Fruit fly (Drosophila melanogaster) whole organism, embryonic: ENCODE results near the gene Amacr.

Source experiments
- Adf1 ChIP-seq: fragments of 200-800 bp; sonication (Bioruptor generic); IDR thresholded peaks from 2 replicates; pipeline ENCODE4 v1.3.6; 2022; ENCODE audit warnings: missing biosample characterization, missing genetic modification characterization
- Atf-2 ChIP-seq: fragments of 200-800 bp; sonication (Bioruptor generic); optimal IDR thresholded peaks from 2 replicates; lab custom pipeline; 2016; ENCODE audit warnings: missing biosample characterization, missing genetic modification characterization
- Atf3 ChIP-seq: fragments of 200-800 bp; sonication (Bioruptor generic); optimal IDR thresholded peaks from 3 replicates; lab custom pipeline; 2016; ENCODE audit warnings: missing biosample characterization, missing genetic modification characterization
- CG10431 ChIP-seq: fragments of 200-800 bp; sonication (Bioruptor generic); optimal IDR thresholded peaks from 3 replicates; lab custom pipeline; 2018; ENCODE audit warnings: missing biosample characterization, mild to moderate bottlenecking, missing genetic modification characterization
- CG10959 ChIP-seq: fragments of 200-800 bp; sonication (Bioruptor generic); IDR thresholded peaks from 2 replicates; pipeline ENCODE4 v1.3.6; 2022; ENCODE audit warnings: missing biosample characterization, missing genetic modification characterization
- CG10979 ChIP-seq: fragments of 200-800 bp; sonication (Bioruptor generic); optimal IDR thresholded peaks from 2 replicates; lab custom pipeline; 2018; ENCODE audit warnings: missing biosample characterization, mild to moderate bottlenecking, missing genetic modification characterization, moderate library complexity
- CG11093 ChIP-seq: fragments of 200-800 bp; sonication (Bioruptor generic); IDR thresholded peaks from 3 replicates; pipeline ENCODE4 v1.3.6; 2022; ENCODE audit warnings: missing biosample characterization, missing genetic modification characterization
- CG11723 ChIP-seq: fragments of 200-800 bp; sonication (Bioruptor generic); optimal IDR thresholded peaks from 2 replicates; lab custom pipeline; 2017; ENCODE audit warnings: missing biosample characterization, mild to moderate bottlenecking, missing genetic modification characterization
- CG12104 ChIP-seq: fragments of 200-800 bp; sonication (Bioruptor generic); optimal IDR thresholded peaks from 3 replicates; lab custom pipeline; 2016; ENCODE audit warnings: missing biosample characterization, missing genetic modification characterization
- CG12659 ChIP-seq: fragments of 200-800 bp; sonication (Bioruptor generic); optimal IDR thresholded peaks from 3 replicates; lab custom pipeline; 2017; ENCODE audit warnings: mild to moderate bottlenecking, missing biosample characterization, missing genetic modification reagents, missing genetic modification characterization
- CG1603 ChIP-seq: fragments of 200-800 bp; sonication (Bioruptor generic); optimal IDR thresholded peaks from 2 replicates; lab custom pipeline; 2019; ENCODE audit warnings: missing biosample characterization, mild to moderate bottlenecking, missing genetic modification characterization, moderate library complexity
- CG18011 ChIP-seq: fragments of 200-800 bp; sonication (Bioruptor generic); optimal IDR thresholded peaks from 2 replicates; lab custom pipeline; 2017; ENCODE audit warnings: missing biosample characterization, missing genetic modification characterization, mild to moderate bottlenecking, moderate library complexity, missing genotype
- CG18262 ChIP-seq: fragments of 200-800 bp; optimal IDR thresholded peaks from 3 replicates; lab custom pipeline; 2019; ENCODE audit warnings: missing biosample characterization, mild to moderate bottlenecking, missing genetic modification characterization, moderate library complexity
- CG2678 ChIP-seq: fragments of 200-800 bp; sonication (Bioruptor generic); optimal IDR thresholded peaks from 3 replicates; lab custom pipeline; 2019; ENCODE audit warnings: missing biosample characterization, mild to moderate bottlenecking, missing genetic modification characterization, moderate library complexity
- CG31224 ChIP-seq: fragments of 200-800 bp; sonication (Bioruptor generic); IDR thresholded peaks from 2 replicates; pipeline ENCODE4 v1.3.6; 2022; ENCODE audit warnings: missing biosample characterization, missing genetic modification characterization
- CG3281 ChIP-seq: fragments of 200-800 bp; sonication (Bioruptor generic); optimal IDR thresholded peaks from 3 replicates; lab custom pipeline; 2017; ENCODE audit warnings: missing biosample characterization, mild to moderate bottlenecking, missing genetic modification characterization
- CG33557 ChIP-seq: fragments of 200-800 bp; sonication (Bioruptor generic); optimal IDR thresholded peaks from 2 replicates; lab custom pipeline; 2019; ENCODE audit warnings: missing biosample characterization, mild to moderate bottlenecking, missing genetic modification characterization, moderate library complexity
- CG6854 ChIP-seq: fragments of 200-800 bp; sonication (Bioruptor generic); optimal IDR thresholded peaks from 3 replicates; lab custom pipeline; 2017; ENCODE audit warnings: missing biosample characterization, mild to moderate bottlenecking, missing genetic modification characterization
- CG7357 ChIP-seq: fragments of 200-800 bp; sonication (Bioruptor generic); IDR thresholded peaks from 3 replicates; pipeline ENCODE4 v1.3.6; 2022; ENCODE audit warnings: missing biosample characterization, missing genetic modification characterization
- CG8765 ChIP-seq: fragments of 200-800 bp; sonication (Bioruptor generic); IDR thresholded peaks from 2 replicates; pipeline ENCODE4 v1.3.6; 2022; ENCODE audit warnings: missing biosample characterization, missing genetic modification characterization
- CG9215 ChIP-seq: fragments of 200-800 bp; sonication (Bioruptor generic); IDR thresholded peaks from 2 replicates; pipeline ENCODE4 v1.3.6; 2022; ENCODE audit warnings: missing biosample characterization, missing genetic modification characterization
- Dbx ChIP-seq: fragments of 200-800 bp; sonication (Bioruptor generic); IDR thresholded peaks from 3 replicates; pipeline ENCODE4 v1.3.6; 2022; ENCODE audit warnings: missing biosample characterization, missing genetic modification characterization
- Doc2 ChIP-seq: fragments of 200-800 bp; sonication (Bioruptor generic); IDR thresholded peaks from 2 replicates; pipeline ENCODE4 v1.3.6; 2022; ENCODE audit warnings: missing biosample characterization, missing genetic modification characterization
- Hsf ChIP-seq: fragments of 200-800 bp; sonication (Bioruptor generic); optimal IDR thresholded peaks from 3 replicates; lab custom pipeline; 2016; ENCODE audit warnings: missing biosample characterization, missing genetic modification characterization
- MESR4 ChIP-seq: fragments of 200-800 bp; sonication (Bioruptor generic); optimal IDR thresholded peaks from 2 replicates; lab custom pipeline; 2018; ENCODE audit warnings: missing biosample characterization, mild to moderate bottlenecking, missing genetic modification characterization, moderate library complexity
- NK7.1 ChIP-seq: fragments of 200-800 bp; sonication (Bioruptor generic); optimal IDR thresholded peaks from 3 replicates; lab custom pipeline; 2016; ENCODE audit warnings: missing biosample characterization, missing genetic modification characterization
- Ptx1 ChIP-seq: fragments of 200-800 bp; sonication (Bioruptor generic); IDR thresholded peaks from 2 replicates; pipeline ENCODE4 v1.3.6; 2022; ENCODE audit warnings: missing biosample characterization, missing genetic modification characterization
- Spps ChIP-seq: fragments of 200-800 bp; sonication (Bioruptor generic); optimal IDR thresholded peaks from 2 replicates; lab custom pipeline; 2018; ENCODE audit warnings: missing biosample characterization, mild to moderate bottlenecking, missing genetic modification characterization
- Sry-β ChIP-seq: fragments of 200-800 bp; sonication (Bioruptor generic); optimal IDR thresholded peaks from 2 replicates; lab custom pipeline; 2018; ENCODE audit warnings: missing biosample characterization, mild to moderate bottlenecking, missing genetic modification characterization, moderate library complexity
- abd-A ChIP-seq: fragments of 200-800 bp; sonication (Bioruptor generic); optimal IDR thresholded peaks from 3 replicates; lab custom pipeline; 2019; ENCODE audit warnings: missing biosample characterization, mild to moderate bottlenecking, missing genetic modification characterization, moderate library complexity
- cato ChIP-seq: fragments of 200-800 bp; sonication (Bioruptor generic); optimal IDR thresholded peaks from 2 replicates; lab custom pipeline; 2016; ENCODE audit warnings: missing biosample characterization, missing genetic modification characterization, borderline replicate concordance
- cg ChIP-seq: fragments of 200-800 bp; sonication (Bioruptor generic); optimal IDR thresholded peaks from 3 replicates; lab custom pipeline; 2019; ENCODE audit warnings: missing biosample characterization, mild to moderate bottlenecking, missing genetic modification characterization, moderate library complexity
- fd102C ChIP-seq: fragments of 200-800 bp; sonication (Bioruptor generic); optimal IDR thresholded peaks from 2 replicates; lab custom pipeline; 2018; ENCODE audit warnings: missing biosample characterization, mild to moderate bottlenecking, missing genetic modification characterization, moderate library complexity
- fu2 ChIP-seq: fragments of 200-800 bp; sonication (Bioruptor generic); optimal IDR thresholded peaks from 2 replicates; lab custom pipeline; 2016; ENCODE audit warnings: missing biosample characterization, missing genetic modification characterization
- gt ChIP-seq: fragments of 200-800 bp; sonication (Bioruptor generic); IDR thresholded peaks from 2 replicates; pipeline ENCODE4 v1.3.6; 2022; ENCODE audit warnings: missing biosample characterization, missing genetic modification characterization
- klu ChIP-seq: fragments of 200-800 bp; sonication (Bioruptor generic); IDR thresholded peaks from 2 replicates; pipeline ENCODE4 v1.3.6; 2022; ENCODE audit warnings: missing biosample characterization, missing genetic modification characterization
- maf-S ChIP-seq: fragments of 200-800 bp; sonication (Bioruptor generic); optimal IDR thresholded peaks from 2 replicates; lab custom pipeline; 2016; ENCODE audit warnings: missing biosample characterization, missing genetic modification characterization
- oc ChIP-seq: fragments of 200-800 bp; sonication (Bioruptor generic); optimal IDR thresholded peaks from 2 replicates; lab custom pipeline; 2018; ENCODE audit warnings: missing biosample characterization, mild to moderate bottlenecking, missing genetic modification characterization, moderate library complexity
- psq ChIP-seq: fragments of 200-800 bp; sonication (Bioruptor generic); optimal IDR thresholded peaks from 2 replicates; lab custom pipeline; 2017; ENCODE audit warnings: missing biosample characterization, missing genetic modification characterization
- pum ChIP-seq: fragments of 200-800 bp; sonication (Bioruptor generic); optimal IDR thresholded peaks from 2 replicates; lab custom pipeline; 2016; ENCODE audit warnings: missing biosample characterization, missing genetic modification characterization
- rib ChIP-seq: fragments of 200-800 bp; sonication (Bioruptor generic); IDR thresholded peaks from 2 replicates; pipeline ENCODE4 v1.3.6; 2022; ENCODE audit warnings: missing biosample characterization, missing genetic modification characterization
- row ChIP-seq: fragments of 200-800 bp; sonication (Bioruptor generic); IDR thresholded peaks from 3 replicates; pipeline ENCODE4 v1.3.6; 2022; ENCODE audit warnings: missing biosample characterization, missing genetic modification characterization
- run ChIP-seq: fragments of 200-800 bp; sonication (Bioruptor generic); optimal IDR thresholded peaks from 3 replicates; lab custom pipeline; 2018; ENCODE audit warnings: missing biosample characterization, mild to moderate bottlenecking, missing genetic modification characterization
- shn ChIP-seq: fragments of 200-800 bp; sonication (Bioruptor generic); optimal IDR thresholded peaks from 3 replicates; lab custom pipeline; 2016; ENCODE audit warnings: missing biosample characterization, missing genetic modification characterization
- sqz ChIP-seq: fragments of 200-800 bp; sonication (Bioruptor generic); optimal IDR thresholded peaks from 3 replicates; lab custom pipeline; 2018; ENCODE audit warnings: missing biosample characterization, mild to moderate bottlenecking, missing genetic modification characterization
- tll ChIP-seq, 2 experiments: fragments of 200-800 bp in 1 of 2; fragments of >200 bp in 1 of 2; sonication (Bioruptor generic) in 1 of 2; optimal IDR thresholded peaks; 2 replicates each; lab custom pipeline; 2017 to 2019; ENCODE audit warnings: missing biosample characterization in 2 of 2, missing genetic modification characterization in 2 of 2, mild to moderate bottlenecking in 1 of 2, moderate library complexity in 1 of 2
- trh ChIP-seq: fragments of 200-800 bp; sonication (Bioruptor generic); optimal IDR thresholded peaks from 2 replicates; lab custom pipeline; 2016; ENCODE audit warnings: missing biosample characterization, missing genetic modification characterization
- unc-4 ChIP-seq: fragments of 200-800 bp; sonication (Bioruptor generic); IDR thresholded peaks from 2 replicates; pipeline ENCODE4 v1.3.6; 2022; ENCODE audit warnings: missing biosample characterization, missing genetic modification characterization; ENCODE audit not compliant: partially characterized antibody
- usp ChIP-seq: fragments of >200 bp; optimal IDR thresholded peaks from 2 replicates; lab custom pipeline; 2017; ENCODE audit warnings: missing biosample characterization, missing genetic modification characterization

The Amacr gene

DNA sequence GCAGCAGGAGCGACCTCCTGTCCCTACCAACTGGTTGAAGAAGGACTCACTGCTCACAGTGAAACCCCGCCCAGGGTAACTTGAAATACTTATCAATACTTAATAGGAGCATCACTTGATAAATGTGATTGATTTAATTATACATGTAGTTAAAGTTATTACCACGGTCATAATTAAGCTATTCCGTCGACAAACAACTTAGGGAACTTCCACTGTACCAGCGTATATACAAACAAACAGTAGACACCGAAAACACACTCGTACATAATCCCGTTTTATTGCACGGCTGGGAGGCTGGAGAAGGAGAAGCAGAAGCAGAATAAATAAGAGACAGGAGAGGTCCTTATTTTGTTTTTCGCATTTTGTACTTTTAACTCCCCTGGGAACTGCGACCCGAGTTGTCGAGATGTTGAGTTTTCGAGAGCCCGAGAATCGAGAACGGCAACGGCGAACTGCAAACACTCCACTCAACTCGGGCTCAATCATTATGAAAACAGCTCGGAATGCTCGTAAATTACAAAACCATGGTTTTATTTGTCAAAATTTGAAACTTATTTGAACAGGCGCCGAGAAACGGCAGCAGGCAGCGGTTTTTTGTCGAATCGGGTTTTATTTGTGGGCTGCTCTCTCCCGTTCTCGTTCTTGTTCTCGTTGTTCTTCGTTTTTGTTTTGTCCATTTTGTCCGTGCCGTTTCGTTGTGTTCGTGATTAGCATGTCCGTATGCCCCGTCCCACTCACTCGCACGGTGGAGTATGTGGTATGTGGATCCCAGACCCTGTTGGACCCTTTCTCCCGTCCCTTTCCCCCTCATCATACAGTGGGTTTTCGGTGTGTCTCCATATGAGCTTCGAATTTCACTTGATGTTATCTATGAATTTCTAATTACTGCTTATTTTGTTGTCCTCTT, 48.1 kb upstream of the Amacr start (continued):
- TF ChIP-seq CG9215 (GFP tag; lab: Robert Waterston, UW), result no peak; the same call in 1 of the 2 replicates
- peak; percentile 53 for TF ChIP-seq CG10959
- peak; percentile 58 for TF ChIP-seq CG18262 (tag; lab: Kevin White, UChicago)
- TF ChIP-seq CG1603 (tag; lab: Kevin White, UChicago), result peak; percentile 77
- TF ChIP-seq usp (GFP tag; lab: Kevin White, UChicago), result no peak
- TF ChIP-seq Sry-β (GFP tag; lab: Kevin White, UChicago), result no peak
- TF ChIP-seq CG3281 (GFP tag; lab: Kevin White, UChicago), result peak; percentile 83
- TF ChIP-seq CG7357 (GFP tag; lab: Robert Waterston, UW), result peak; percentile 71; the same call in 2 of the 3 replicates
- peak; percentile 85 for TF ChIP-seq Dbx (GFP tag; lab: Robert Waterston, UW)
- TF ChIP-seq gt (GFP tag; lab: Robert Waterston, UW), result no peak
- peak; percentile 61 for TF ChIP-seq klu (GFP tag; lab: Robert Waterston, UW)
- peak; percentile 73 for TF ChIP-seq psq
- peak; percentile 70 for TF ChIP-seq CG12659
- peak; percentile 97 for TF ChIP-seq CG31224 (GFP tag; lab: Robert Waterston, UW)
- no peak for TF ChIP-seq trh
- TF ChIP-seq CG11093 (GFP tag; lab: Robert Waterston, UW), result no peak
- peak; percentile 75 for TF ChIP-seq rib (GFP tag; lab: Robert Waterston, UW)
- peak; percentile 73 for TF ChIP-seq CG6854 (GFP tag; lab: Kevin White, UChicago)
- peak; percentile 70 for TF ChIP-seq Atf-2 (GFP tag; lab: Kevin White, UChicago)
- TF ChIP-seq Spps (tag; lab: Kevin White, UChicago), result no peak
- TF ChIP-seq tll (GFP tag; optimal IDR thresholded peaks at IDR 0.05; lab: Kevin White, UChicago), result peak in 1 of 2 experiments; percentile 59
- peak; percentile 87 for TF ChIP-seq CG2678 (tag; lab: Kevin White, UChicago)
- TF ChIP-seq cato, result no peak
- TF ChIP-seq run (tag; lab: Kevin White, UChicago), result no peak
- peak; percentile 84 for TF ChIP-seq row (GFP tag; lab: Robert Waterston, UW)
- peak; percentile 24 for TF ChIP-seq sqz (GFP tag; lab: Kevin White, UChicago)
- peak; percentile 21 for TF ChIP-seq MESR4 (GFP tag; lab: Kevin White, UChicago)
- TF ChIP-seq maf-S (GFP tag; lab: Kevin White, UChicago), result peak; percentile 76
- TF ChIP-seq fu2, result peak; percentile 73
- peak; percentile 82 for TF ChIP-seq Hsf (GFP tag; lab: Kevin White, UChicago)
- TF ChIP-seq CG10431 (GFP tag; lab: Kevin White, UChicago), result no peak
- TF ChIP-seq CG8765 (GFP tag; lab: Robert Waterston, UW), result peak; percentile 83
- peak; percentile 45 for TF ChIP-seq fd102C (GFP tag; lab: Kevin White, UChicago)
- TF ChIP-seq CG10979, result peak; percentile 59
- no peak for TF ChIP-seq CG33557 (GFP tag; lab: Kevin White, UChicago)
- peak; percentile 97 for TF ChIP-seq abd-A
- TF ChIP-seq pum, result peak; percentile 61
- TF ChIP-seq CG12104 (GFP tag; lab: Kevin White, UChicago), result peak; percentile 55
- TF ChIP-seq Adf1 (GFP tag; lab: Robert Waterston, UW), result no peak
- TF ChIP-seq Atf3 (GFP tag; lab: Kevin White, UChicago), result peak; percentile 18
- peak; percentile 56 for TF ChIP-seq shn (GFP tag; lab: Kevin White, UChicago)
- no peak for TF ChIP-seq CG11723 (GFP tag; lab: Kevin White, UChicago)
- TF ChIP-seq cg, result peak; percentile 44
- no peak for TF ChIP-seq Doc2 (GFP tag; lab: Robert Waterston, UW)
- peak; percentile 73 for TF ChIP-seq Ptx1 (GFP tag; lab: Robert Waterston, UW)
- TF ChIP-seq unc-4 (GFP tag; lab: Robert Waterston, UW), result no peak
- TF ChIP-seq CG18011, result peak; percentile 38
- peak; percentile 61 for TF ChIP-seq NK7.1 (GFP tag; lab: Kevin White, UChicago)
- TF ChIP-seq oc, result peak; percentile 18
